Worm (Caenorhabditis elegans): ENCODE measurements around the gene F41B4.3.
"Not testable (repeated sequence)": the region's sequence is repeated elsewhere in the genome, so short reads cannot be mapped to it uniquely, and the experiment has no call there.

Gene F41B4.3

DNA sequence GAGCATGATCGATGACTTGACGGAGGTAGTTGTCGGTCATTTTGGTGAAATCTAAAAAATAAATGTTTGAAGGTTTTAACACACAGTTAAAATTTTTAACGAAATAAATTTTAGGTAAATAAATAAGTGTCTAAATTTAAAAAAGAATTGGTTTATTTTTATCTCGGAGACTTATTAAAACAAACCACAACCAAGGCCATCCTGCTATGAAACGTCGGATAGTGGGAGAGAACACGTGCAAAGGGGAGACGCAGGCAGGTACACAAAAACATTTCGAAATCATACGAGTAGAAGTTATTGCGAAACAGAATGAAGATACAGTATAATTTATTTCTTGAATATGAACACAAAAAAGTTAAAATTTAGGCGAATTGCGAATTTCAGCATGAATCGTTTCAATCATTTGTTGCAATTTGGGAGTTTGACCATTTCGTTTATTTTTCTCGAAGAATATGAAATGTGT is at the start of gene F41B4.3:
TSS of gene F41B4.3 (minus strand) at position 51 of the 463 bp plus-strand sequence.
- TF ChIP-seq unc-55 (GFP tag; optimal IDR thresholded peaks at IDR 0.05) (peak; percentile 69), nhr-25 (tag; optimal IDR thresholded peaks at IDR 0.05) (peak; percentile 7), sem-4 (tag; optimal IDR thresholded peaks at IDR 0.05) (no peak), peb-1 (tag; optimal IDR thresholded peaks at IDR 0.05) (no peak), lsy-2 (tag; optimal IDR thresholded peaks at IDR 0.05) (peak in 1 of 2 experiments; percentile 56), C34F6.9 (tag; optimal IDR thresholded peaks at IDR 0.05) (peak; percentile 55), nhr-129 (tag; optimal IDR thresholded peaks at IDR 0.05) (peak; percentile 39), mdl-1 (tag; optimal IDR thresholded peaks at IDR 0.05) (peak in 1 of 2 experiments; percentile 31), nhr-21 (tag; optimal IDR thresholded peaks at IDR 0.05) (no peak)

- TF ChIP-seq sem-4 (tag; optimal IDR thresholded peaks at IDR 0.05) (no peak), fos-1 (tag; optimal IDR thresholded peaks at IDR 0.05) (peak; percentile 23), elt-1 (tag; optimal IDR thresholded peaks at IDR 0.05) (no peak)
Observed at ce11 chrX:6885227-6885853, 49.4 kb upstream of the F41B4.3 start, which contains the start of gene F41C6.7. Gene F41C6.7, minus strand, starts transcription at chrX:6885277.

ce11 chrX:6884439-6884838 is 48.5 kb upstream of the F41B4.3 start:
- TF ChIP-seq ceh-16 (tag; optimal IDR thresholded peaks at IDR 0.05) (no peak), nhr-25 (tag; optimal IDR thresholded peaks at IDR 0.05) (no peak), sma-9 (GFP tag; optimal IDR thresholded peaks at IDR 0.05) (no peak), sma-9 (tag; optimal IDR thresholded peaks at IDR 0.05) (no peak), lin-11 (tag; optimal IDR thresholded peaks at IDR 0.05) (no peak), ZK546.5 (tag; optimal IDR thresholded peaks at IDR 0.05) (no peak), sma-3 (GFP tag; optimal IDR thresholded peaks at IDR 0.05) (no peak), mbf-1 (tag; optimal IDR thresholded peaks at IDR 0.05) (no peak), crh-2 (tag; optimal IDR thresholded peaks at IDR 0.05) (no peak), lsy-2 (tag; optimal IDR thresholded peaks at IDR 0.05) (no peak), lin-39 (tag; optimal IDR thresholded peaks at IDR 0.05) (no peak), zag-1 (tag; optimal IDR thresholded peaks at IDR 0.05) (no peak), gmeb-1 (tag; optimal IDR thresholded peaks at IDR 0.05) (no peak), nhr-237 (tag; optimal IDR thresholded peaks at IDR 0.05) (no peak), ztf-4 (tag; optimal IDR thresholded peaks at IDR 0.05) (no peak), sem-4 (tag; optimal IDR thresholded peaks at IDR 0.05) (no peak), nhr-21 (tag; optimal IDR thresholded peaks at IDR 0.05) (no peak)

ce11 chrX:6881795-6882194 is 45.9 kb upstream of the F41B4.3 start, which contains the start of gene F41C6.6:
Gene F41C6.6, minus strand, starts transcription at chrX:6881895.
- TF ChIP-seq elt-3, mab-5, nhr-23 (tag; optimal IDR thresholded peaks at IDR 0.05): not testable (repeated sequence)

ce11 chrX:6877436-6877835 is 41.5 kb upstream of the F41B4.3 start, which contains the start of gene col-173:
Gene col-173, minus strand, starts transcription at chrX:6877536.
- TF ChIP-seq blmp-1 (tag; optimal IDR thresholded peaks at IDR 0.05; ENCODE audit: insufficient read depth) (no peak), F13H6.1 (tag; optimal IDR thresholded peaks at IDR 0.05) (no peak), sma-3 (GFP tag; optimal IDR thresholded peaks at IDR 0.05) (no peak), zag-1 (tag; optimal IDR thresholded peaks at IDR 0.05) (no peak), mdl-1 (tag; optimal IDR thresholded peaks at IDR 0.05) (no peak), snpc-4 (tag; optimal IDR thresholded peaks at IDR 0.05) (no peak), dmd-4 (tag; optimal IDR thresholded peaks at IDR 0.05) (no peak), peb-1 (tag; optimal IDR thresholded peaks at IDR 0.05) (no peak), gmeb-1 (tag; optimal IDR thresholded peaks at IDR 0.05) (no peak), nhr-11 (tag; optimal IDR thresholded peaks at IDR 0.05) (no peak), mab-5 (tag; optimal IDR thresholded peaks at IDR 0.05) (no peak), unc-39 (tag; optimal IDR thresholded peaks at IDR 0.05) (no peak), ceh-16 (tag; optimal IDR thresholded peaks at IDR 0.05) (no peak), nhr-6 (tag; optimal IDR thresholded peaks at IDR 0.05) (no peak), sem-4 (tag; optimal IDR thresholded peaks at IDR 0.05) (no peak), elt-1 (tag; optimal IDR thresholded peaks at IDR 0.05) (no peak), ceh-82 (tag; optimal IDR thresholded peaks at IDR 0.05) (no peak), nhr-12 (tag; optimal IDR thresholded peaks at IDR 0.05) (no peak), crh-2 (tag; optimal IDR thresholded peaks at IDR 0.05) (no peak), ama-1 (optimal IDR thresholded peaks at IDR 0.05) (no peak)
